Worm (Caenorhabditis elegans): ENCODE measurements around the gene srh-223.

The srh-223 gene

ce11 chrIV:4024159-4025004, 42.7 kb downstream of the srh-223 start (continued):
- TF ChIP-seq nfya-2 (GFP tag; IDR thresholded peaks at IDR 0.05) (no peak), D2030.7 (GFP tag; IDR thresholded peaks at IDR 0.05) (no peak), ztf-6 (GFP tag; IDR thresholded peaks at IDR 0.05) (peak; percentile 9; the same call in 1 of the 2 replicates), him-1 (tag; optimal IDR thresholded peaks at IDR 0.05) (no peak), snpc-3.4 (tag; optimal IDR thresholded peaks at IDR 0.05) (no peak), ztf-22 (GFP tag; optimal IDR thresholded peaks at IDR 0.05) (peak; percentile 26), hmg-20 (GFP tag; IDR thresholded peaks at IDR 0.05) (no peak), C06A6.2 (GFP tag; conservative IDR thresholded peaks at IDR 0.05) (peak; percentile 69; the same call in 1 of the 2 replicates), Y79H2A.3 (GFP tag; conservative IDR thresholded peaks at IDR 0.05) (no peak), snpc-4 (GFP tag; optimal IDR thresholded peaks at IDR 0.05) (no peak), snpc-4 (tag; optimal IDR thresholded peaks at IDR 0.05) (peak; percentile 5 to 38 (median 20)), rec-8 (tag; optimal IDR thresholded peaks at IDR 0.05) (no peak), nhr-179 (tag; optimal IDR thresholded peaks at IDR 0.05) (no peak), nfya-1 (tag; optimal IDR thresholded peaks at IDR 0.05; ENCODE audit: borderline replicate concordance, insufficient read depth) (no peak), lin-40 (tag; optimal IDR thresholded peaks at IDR 0.05) (peak; percentile 77), xnd-1 (tag; optimal IDR thresholded peaks at IDR 0.05) (no peak), zfh-2 (GFP tag; conservative IDR thresholded peaks at IDR 0.05) (peak; percentile 95), attf-3 (GFP tag; conservative IDR thresholded peaks at IDR 0.05) (0 out of 2 replicates have a peak, but pooled peaks have one; percentile 11), gei-17 (GFP tag; optimal IDR thresholded peaks at IDR 0.05) (no peak), unc-130 (GFP tag; optimal IDR thresholded peaks at IDR 0.05) (no peak), ceh-58 (GFP tag; IDR thresholded peaks at IDR 0.05) (no peak), ceh-91 (GFP tag; IDR thresholded peaks at IDR 0.05) (no peak), ekl-4 (GFP tag; IDR thresholded peaks at IDR 0.05) (0 out of 2 replicates have a peak, but pooled peaks have one; percentile 41), athp-1 (tag; optimal IDR thresholded peaks at IDR 0.05) (no peak), lsl-1 (GFP tag; optimal IDR thresholded peaks at IDR 0.05) (no peak), ama-1 (optimal IDR thresholded peaks at IDR 0.05) (no peak), ama-1 (GFP tag; optimal IDR thresholded peaks at IDR 0.05) (no peak), B0261.1 (tag; optimal IDR thresholded peaks at IDR 0.05) (no peak), attf-6 (GFP tag; IDR thresholded peaks at IDR 0.05) (no peak), die-1 (tag; optimal IDR thresholded peaks at IDR 0.05) (no peak), dpff-1 (tag; optimal IDR thresholded peaks at IDR 0.05) (no peak), ztf-26 (tag; optimal IDR thresholded peaks at IDR 0.05) (peak; percentile 65), nfyb-1 (GFP tag; IDR thresholded peaks at IDR 0.05) (peak; percentile 52), F55B11.4 (tag; optimal IDR thresholded peaks at IDR 0.05; ENCODE audit: borderline replicate concordance, insufficient read depth) (no peak), Y56A3A.18 (GFP tag; IDR thresholded peaks at IDR 0.05) (no peak), Y53G8AR.9 (GFP tag; conservative IDR thresholded peaks at IDR 0.05) (no peak), mcd-1 (GFP tag; IDR thresholded peaks at IDR 0.05) (peak; percentile 46), F37B4.10 (GFP tag; IDR thresholded peaks at IDR 0.05) (no peak), hmg-1.2 (GFP tag; IDR thresholded peaks at IDR 0.05) (peak; percentile 88), nhr-80 (tag; optimal IDR thresholded peaks at IDR 0.05) (peak; percentile 77), atf-7 (tag; optimal IDR thresholded peaks at IDR 0.05) (peak; percentile 29), Y67H2A.10 (GFP tag; conservative IDR thresholded peaks at IDR 0.05) (no peak), akir-1 (GFP tag; optimal IDR thresholded peaks at IDR 0.05) (no peak), attf-5 (GFP tag; optimal IDR thresholded peaks at IDR 0.05) (peak; percentile 57), hlh-12 (tag; optimal IDR thresholded peaks at IDR 0.05) (no peak), cebp-2 (GFP tag; IDR thresholded peaks at IDR 0.05) (no peak), dpl-1 (GFP tag; optimal IDR thresholded peaks at IDR 0.05) (no peak), hrde-1 (tag; optimal IDR thresholded peaks at IDR 0.05; ENCODE audit: borderline replicate concordance) (no peak)
